Worm (Caenorhabditis elegans) whole organism, L2 larva: ENCODE measurements around the gene F41E6.17.

ENCODE experiments used
- R02D3.7 ChIP-seq: fragments of 150-350 bp; optimal IDR thresholded peaks from 2 replicates; lab custom pipeline; 2014; ENCODE audit warnings: missing biosample characterization, missing genetic modification characterization
- ama-1 ChIP-seq: fragments of 150-350 bp; optimal IDR thresholded peaks from 2 replicates; lab custom pipeline; 2018; ENCODE audit warnings: inconsistent platforms
- blmp-1 ChIP-seq: sonication (generic microtip); optimal IDR thresholded peaks from 2 replicates; lab custom pipeline; 2017; ENCODE audit warnings: missing genetic modification characterization, mild to moderate bottlenecking, missing compliant biosample characterization, antibody characterized with exemption, moderate library complexity; ENCODE audit not compliant: insufficient read depth
- fos-1 ChIP-seq: fragments of 150-350 bp; optimal IDR thresholded peaks from 2 replicates; lab custom pipeline; 2014; ENCODE audit warnings: missing biosample characterization, missing genetic modification characterization
- lin-11 ChIP-seq: fragments of 150-350 bp; sonication (generic microtip); optimal IDR thresholded peaks from 2 replicates; lab custom pipeline; 2014; ENCODE audit warnings: missing biosample characterization, missing genetic modification characterization, inconsistent platforms, mixed read lengths
- lsy-2 ChIP-seq, 2 experiments: fragments of 150-350 bp in 1 of 2; sonication (generic microtip) in 1 of 2; optimal IDR thresholded peaks; 2 replicates each; lab custom pipeline; 2014 to 2017; ENCODE audit warnings: missing biosample characterization in 2 of 2, missing genetic modification characterization in 2 of 2
- nhr-10 ChIP-seq: sonication (generic microtip); optimal IDR thresholded peaks from 2 replicates; lab custom pipeline; 2017; ENCODE audit warnings: missing biosample characterization, missing genetic modification characterization
- nhr-11 ChIP-seq: fragments of 150-350 bp; optimal IDR thresholded peaks from 2 replicates; lab custom pipeline; 2014; ENCODE audit warnings: missing biosample characterization, missing genetic modification characterization
- nhr-25 ChIP-seq: fragments of 150-350 bp; sonication (generic microtip); optimal IDR thresholded peaks from 3 replicates; lab custom pipeline; 2014; ENCODE audit warnings: missing biosample characterization, missing genetic modification characterization
- nhr-6 ChIP-seq: fragments of 150-350 bp; optimal IDR thresholded peaks from 2 replicates; lab custom pipeline; 2014; ENCODE audit warnings: missing biosample characterization, missing genetic modification characterization
- nhr-77 ChIP-seq: fragments of 150-350 bp; optimal IDR thresholded peaks from 2 replicates; lab custom pipeline; 2014; ENCODE audit warnings: missing biosample characterization, missing genetic modification characterization
- snpc-4 ChIP-seq: fragments of 150-350 bp; optimal IDR thresholded peaks from 2 replicates; lab custom pipeline; 2014; ENCODE audit warnings: missing biosample characterization, missing genetic modification characterization
- unc-39 ChIP-seq: fragments of 150-350 bp; optimal IDR thresholded peaks from 2 replicates; lab custom pipeline; 2014; ENCODE audit warnings: missing biosample characterization, missing genetic modification characterization
- unc-62 ChIP-seq: fragments of 150-350 bp; optimal IDR thresholded peaks from 2 replicates; lab custom pipeline; 2014; ENCODE audit warnings: missing biosample characterization, missing genetic modification reagents, missing genetic modification characterization

DNA sequence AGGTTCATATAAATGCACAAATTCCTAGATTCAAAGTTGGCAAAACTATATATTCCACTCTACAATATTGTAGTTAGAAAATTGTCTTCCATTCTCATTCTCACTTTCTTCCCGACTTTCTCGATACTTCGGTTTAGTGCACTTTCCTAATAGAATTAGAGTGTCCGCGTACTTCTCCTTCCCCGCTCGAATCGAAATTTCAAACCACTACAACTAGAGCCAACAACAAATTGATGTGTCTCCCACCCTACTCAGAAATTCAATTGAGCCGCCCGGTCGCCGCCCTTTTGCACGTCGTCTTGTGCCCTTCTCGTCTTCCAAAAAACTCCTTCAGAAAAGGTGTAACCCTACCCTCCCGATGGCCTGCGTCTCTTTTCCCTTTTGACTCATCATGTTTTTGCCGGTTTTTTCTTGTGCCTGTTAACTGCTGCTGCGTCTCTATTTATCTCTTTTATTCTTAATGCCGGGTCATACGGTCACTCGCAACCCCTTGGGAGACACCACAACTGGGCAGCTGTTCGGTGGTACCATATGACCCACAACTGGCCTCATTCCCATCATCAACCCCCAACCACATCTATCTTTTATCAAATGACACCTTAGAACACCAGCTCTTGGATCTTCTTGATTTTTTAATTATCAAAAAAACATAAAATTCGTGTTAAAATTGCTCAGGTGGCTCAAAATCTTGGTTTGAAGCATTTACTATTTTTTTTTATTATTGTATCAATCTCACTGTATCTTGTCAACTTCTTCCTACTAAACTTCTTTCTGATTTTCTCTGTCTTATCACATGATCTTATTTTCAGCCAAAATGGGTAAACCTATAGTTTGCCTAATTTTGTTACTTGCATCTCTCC is 29.6 kb upstream of the F41E6.17 start, which contains the start of gene tag-196:
- TF ChIP-seq nhr-77 (tag; lab: Kevin White, UChicago): no peak
- no peak for TF ChIP-seq nhr-11 (tag; lab: Kevin White, UChicago)
- TF ChIP-seq unc-39: no peak
- no peak for TF ChIP-seq snpc-4
- no peak for TF ChIP-seq unc-62
- TF ChIP-seq R02D3.7 (tag; lab: Kevin White, UChicago): no peak
- no peak for TF ChIP-seq ama-1 (lab: Kevin White, UChicago)
- TF ChIP-seq fos-1 (tag; lab: Kevin White, UChicago): no peak
- TF ChIP-seq lin-11 (tag; lab: Kevin White, UChicago): no peak
- TF ChIP-seq nhr-6: no peak
- no peak for TF ChIP-seq nhr-25 (tag; lab: Kevin White, UChicago)
- no peak for TF ChIP-seq blmp-1 (tag; lab: Kevin White, UChicago)
- TF ChIP-seq nhr-10: no peak
- TF ChIP-seq lsy-2 (tag; optimal IDR thresholded peaks at IDR 0.05; lab: Kevin White, UChicago): peak in 1 of 2 experiments; percentile 29
